Fruit fly (Drosophila melanogaster): ENCODE data around the gene CG11555.

Gene CG11555

dm6 chr2L:250507-251215 lies 23.0 kb upstream of the CG11555 start, which contains the start of gene kis (continued):
- TF ChIP-seq lov (optimal IDR thresholded peaks at IDR 0.05) (no peak), lov (GFP tag; IDR thresholded peaks at IDR 0.05) (0 out of 3 replicates have a peak, but pooled peaks have one; percentile 48), Fer1 (GFP tag; optimal IDR thresholded peaks at IDR 0.05) (peak; percentile 63), run (tag; optimal IDR thresholded peaks at IDR 0.05) (no peak), CG31388 (GFP tag; optimal IDR thresholded peaks at IDR 0.05) (no peak), mld (GFP tag; IDR thresholded peaks at IDR 0.05; ENCODE audit: partially characterized antibody) (peak; percentile 89), trh (GFP tag; optimal IDR thresholded peaks at IDR 0.05) (no peak), Hsf (GFP tag; optimal IDR thresholded peaks at IDR 0.05) (peak; percentile 59), ken (GFP tag; IDR thresholded peaks at IDR 0.05) (no peak), CG2889 (GFP tag; IDR thresholded peaks at IDR 0.05) (no peak), CG5953 (GFP tag; IDR thresholded peaks at IDR 0.05) (no peak), Dip3 (GFP tag; optimal IDR thresholded peaks at IDR 0.05) (peak; percentile 31), yki (optimal IDR thresholded peaks at IDR 0.05) (no peak), hkb (optimal IDR thresholded peaks at IDR 0.05) (peak; percentile 43), hkb (GFP tag; IDR thresholded peaks at IDR 0.05) (0 out of 2 replicates have a peak, but pooled peaks have one; percentile 33), CG30020 (tag; optimal IDR thresholded peaks at IDR 0.05) (peak; percentile 63), CG12659 (GFP tag; optimal IDR thresholded peaks at IDR 0.05) (peak; percentile 93), eve (GFP tag; optimal IDR thresholded peaks at IDR 0.05) (no peak), CG8359 (GFP tag; optimal IDR thresholded peaks at IDR 0.05; ENCODE audit: borderline replicate concordance) (no peak), zf30C (GFP tag; optimal IDR thresholded peaks at IDR 0.05) (no peak), btn (GFP tag; optimal IDR thresholded peaks at IDR 0.05) (peak; percentile 2), NC2α (GFP tag; optimal IDR thresholded peaks at IDR 0.05) (peak; percentile 0), psq (GFP tag; optimal IDR thresholded peaks at IDR 0.05) (peak; percentile 80), CG16863 (GFP tag; optimal IDR thresholded peaks at IDR 0.05) (no peak), CG13296 (GFP tag; optimal IDR thresholded peaks at IDR 0.05) (peak; percentile 30), lmd (GFP tag; IDR thresholded peaks at IDR 0.05) (no peak), gsb-n (tag; optimal IDR thresholded peaks at IDR 0.05) (peak; percentile 68), HLH3B (GFP tag; IDR thresholded peaks at IDR 0.05) (no peak; the same call in 1 of the 2 replicates), CG3726 (GFP tag; IDR thresholded peaks at IDR 0.05) (no peak), h (optimal IDR thresholded peaks at IDR 0.05) (no peak), Spps (tag; optimal IDR thresholded peaks at IDR 0.05) (no peak), CG12071 (GFP tag; optimal IDR thresholded peaks at IDR 0.05) (peak; percentile 9), MESR4 (GFP tag; optimal IDR thresholded peaks at IDR 0.05) (peak; percentile 96), CG7987 (GFP tag; optimal IDR thresholded peaks at IDR 0.05) (peak; percentile 25), CG1832 (GFP tag; optimal IDR thresholded peaks at IDR 0.05) (no peak), BEAF-32 (GFP tag; optimal IDR thresholded peaks at IDR 0.05) (peak; percentile 98), lab (GFP tag; optimal IDR thresholded peaks at IDR 0.05) (peak; percentile 66), CG33213 (GFP tag; optimal IDR thresholded peaks at IDR 0.05) (peak; percentile 54), CG8944 (GFP tag; optimal IDR thresholded peaks at IDR 0.05) (peak; percentile 6), Pdp1 (GFP tag; optimal IDR thresholded peaks at IDR 0.05) (peak; percentile 42 to 66), Bgb (GFP tag; IDR thresholded peaks at IDR 0.05; ENCODE audit: partially characterized antibody) (peak; percentile 96), CG4707 (GFP tag; optimal IDR thresholded peaks at IDR 0.05) (peak; percentile 35), unpg (GFP tag; optimal IDR thresholded peaks at IDR 0.05) (peak; percentile 43), CG15479 (GFP tag; optimal IDR thresholded peaks at IDR 0.05) (no peak), CG15269 (tag; optimal IDR thresholded peaks at IDR 0.05) (peak; percentile 25), eyg (GFP tag; optimal IDR thresholded peaks at IDR 0.05) (peak; percentile 50), Oaz (GFP tag; IDR thresholded peaks at IDR 0.05) (no peak), tx (GFP tag; optimal IDR thresholded peaks at IDR 0.05) (peak; percentile 50), slou (GFP tag; optimal IDR thresholded peaks at IDR 0.05) (no peak), HmgD (GFP tag; optimal IDR thresholded peaks at IDR 0.05) (peak; percentile 70), sens-2 (GFP tag; IDR thresholded peaks at IDR 0.05) (no peak)
